Worm (Caenorhabditis elegans): Measurements from ENCODE around the gene shn-1.

DNA sequence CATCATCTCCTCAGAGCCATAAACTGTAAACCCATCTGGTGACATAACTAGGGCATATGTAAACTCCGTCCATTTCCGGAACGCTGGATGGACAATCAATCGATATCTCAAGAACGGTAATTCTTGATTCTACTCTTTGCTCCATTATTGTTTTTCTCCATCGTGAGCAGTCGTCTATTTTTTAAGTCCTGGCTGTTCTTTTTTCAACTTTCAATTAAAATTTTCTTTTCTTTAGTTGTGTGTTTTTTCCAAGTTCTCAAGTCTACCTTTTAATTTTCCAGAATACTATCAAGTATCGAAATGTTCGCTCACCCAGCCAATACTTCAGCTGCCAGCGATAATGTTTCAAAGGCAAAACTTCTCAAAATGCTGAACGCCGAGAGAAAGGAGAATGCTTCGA lies 43.2 kb upstream of the shn-1 start, which contains the start of gene C05D12.5:
- TF ChIP-seq ama-1 (optimal IDR thresholded peaks at IDR 0.05), result no peak
- no peak for TF ChIP-seq flt-1 (GFP tag; IDR thresholded peaks at IDR 0.05)
- TF ChIP-seq ceh-13 (GFP tag; optimal IDR thresholded peaks at IDR 0.05), result no peak
- no peak for TF ChIP-seq aly-1 (tag; optimal IDR thresholded peaks at IDR 0.05)
- no peak for TF ChIP-seq pes-1 (GFP tag; IDR thresholded peaks at IDR 0.05)
- no peak for TF ChIP-seq tra-4 (tag; optimal IDR thresholded peaks at IDR 0.05)
- TF ChIP-seq ets-7 (tag; optimal IDR thresholded peaks at IDR 0.05), result no peak
